Fruit fly (Drosophila melanogaster) whole organism, embryonic: ENCODE measurements around the gene CG43136.
A peak's percentile ranks its signal among the peaks of the same experiment; 100 is the strongest.

Experiments
- B-H1 ChIP-seq: fragments of 200-800 bp; sonication (Bioruptor generic); IDR thresholded peaks from 3 replicates; pipeline ENCODE4 v1.3.6; 2022; ENCODE audit warnings: missing biosample characterization, missing genetic modification characterization
- Bdp1 ChIP-seq: fragments of 200-800 bp; sonication (Bioruptor generic); optimal IDR thresholded peaks from 3 replicates; lab custom pipeline; 2016; ENCODE audit warnings: missing biosample characterization, missing genetic modification characterization
- Bgb ChIP-seq: fragments of 200-800 bp; sonication (Bioruptor generic); IDR thresholded peaks from 2 replicates; pipeline ENCODE4 v1.3.6; 2022; ENCODE audit warnings: missing biosample characterization, missing genetic modification characterization; ENCODE audit not compliant: partially characterized antibody
- CG10209 ChIP-seq: fragments of 200-800 bp; sonication (Bioruptor generic); optimal IDR thresholded peaks from 3 replicates; lab custom pipeline; 2017; ENCODE audit warnings: missing biosample characterization, mild to moderate bottlenecking, missing genetic modification characterization, missing genetic modification reagents
- CG12104 ChIP-seq: fragments of 200-800 bp; sonication (Bioruptor generic); optimal IDR thresholded peaks from 3 replicates; lab custom pipeline; 2016; ENCODE audit warnings: missing biosample characterization, missing genetic modification characterization
- CG12391 ChIP-seq: fragments of 200-800 bp; sonication (Bioruptor generic); optimal IDR thresholded peaks from 3 replicates; lab custom pipeline; 2018; ENCODE audit warnings: missing biosample characterization, mild to moderate bottlenecking, missing genetic modification characterization, moderate library complexity
- CG15269 ChIP-seq: fragments of 200-800 bp; sonication (Bioruptor generic); optimal IDR thresholded peaks from 2 replicates; lab custom pipeline; 2018; ENCODE audit warnings: missing biosample characterization, mild to moderate bottlenecking, missing genetic modification characterization, moderate library complexity
- CG15696 ChIP-seq: fragments of 200-800 bp; sonication (Bioruptor generic); optimal IDR thresholded peaks from 2 replicates; lab custom pipeline; 2019; ENCODE audit warnings: missing biosample characterization, mild to moderate bottlenecking, missing genetic modification characterization, moderate library complexity
- CG1647 ChIP-seq: fragments of 200-800 bp; sonication (Bioruptor generic); optimal IDR thresholded peaks from 3 replicates; lab custom pipeline; 2016; ENCODE audit warnings: missing biosample characterization, missing genetic modification characterization
- CG17361 ChIP-seq: fragments of 200-800 bp; sonication (Bioruptor generic); IDR thresholded peaks from 3 replicates; pipeline ENCODE4 v1.3.6; 2022; ENCODE audit warnings: missing biosample characterization, missing genetic modification characterization
- CG17612 ChIP-seq: fragments of 200-800 bp; sonication (Bioruptor generic); IDR thresholded peaks from 2 replicates; pipeline ENCODE4 v1.3.6; 2022; ENCODE audit warnings: missing biosample characterization, missing genetic modification characterization
- CG18011 ChIP-seq: fragments of 200-800 bp; sonication (Bioruptor generic); optimal IDR thresholded peaks from 2 replicates; lab custom pipeline; 2017; ENCODE audit warnings: missing biosample characterization, missing genetic modification characterization, mild to moderate bottlenecking, moderate library complexity, missing genotype
- CG2116 ChIP-seq: fragments of 200-800 bp; sonication (Bioruptor generic); optimal IDR thresholded peaks from 3 replicates; lab custom pipeline; 2018; ENCODE audit warnings: missing biosample characterization, mild to moderate bottlenecking, missing genetic modification characterization
- CG2129 ChIP-seq: fragments of 200-800 bp; sonication (Bioruptor generic); IDR thresholded peaks from 2 replicates; pipeline ENCODE4 v1.3.6; 2022; ENCODE audit warnings: missing biosample characterization, missing genetic modification characterization; ENCODE audit not compliant: partially characterized antibody
- CG2875 ChIP-seq: fragments of 200-800 bp; sonication (Bioruptor generic); optimal IDR thresholded peaks from 2 replicates; lab custom pipeline; 2017; ENCODE audit warnings: missing biosample characterization, mild to moderate bottlenecking, missing genetic modification characterization, missing genetic modification reagents
- CG31365 ChIP-seq: fragments of 200-800 bp; sonication (Bioruptor generic); optimal IDR thresholded peaks from 2 replicates; lab custom pipeline; 2018; ENCODE audit warnings: missing biosample characterization, mild to moderate bottlenecking, missing genetic modification characterization
- CG3847 ChIP-seq: fragments of 200-800 bp; sonication (Bioruptor generic); IDR thresholded peaks from 2 replicates; pipeline ENCODE4 v1.3.6; 2022; ENCODE audit warnings: missing biosample characterization, missing genetic modification characterization
- CG6175 ChIP-seq: fragments of 200-800 bp; sonication (Bioruptor generic); IDR thresholded peaks from 3 replicates; pipeline ENCODE4 v1.3.6; 2022; ENCODE audit warnings: missing biosample characterization, missing genetic modification characterization
- CG6683 ChIP-seq: fragments of 200-800 bp; sonication (Bioruptor generic); optimal IDR thresholded peaks from 2 replicates; lab custom pipeline; 2017; ENCODE audit warnings: missing biosample characterization, mild to moderate bottlenecking, missing genetic modification characterization, missing genetic modification reagents
- CG8359 ChIP-seq: fragments of 200-800 bp; sonication (Bioruptor generic); optimal IDR thresholded peaks from 2 replicates; lab custom pipeline; 2017; ENCODE audit warnings: missing biosample characterization, mild to moderate bottlenecking, missing genetic modification characterization, borderline replicate concordance
- CG9797 ChIP-seq: fragments of 200-800 bp; sonication (Bioruptor generic); optimal IDR thresholded peaks from 3 replicates; lab custom pipeline; 2018; ENCODE audit warnings: missing biosample characterization, mild to moderate bottlenecking, missing genetic modification characterization
- Camta ChIP-seq: fragments of 200-800 bp; sonication (Bioruptor generic); optimal IDR thresholded peaks from 2 replicates; lab custom pipeline; 2016; ENCODE audit warnings: missing biosample characterization, missing genetic modification characterization
- Dfd ChIP-seq, 2 experiments: fragments of >200 bp; optimal IDR thresholded peaks; 2 replicates each; lab custom pipeline; 2017; ENCODE audit warnings: missing biosample characterization in 2 of 2, missing genetic modification characterization in 2 of 2
- Dref ChIP-seq: fragments of 200-800 bp; sonication (Bioruptor generic); IDR thresholded peaks from 2 replicates; pipeline ENCODE4 v1.3.6; 2022; ENCODE audit warnings: missing biosample characterization, missing genetic modification characterization
- Ets65A ChIP-seq: fragments of 200-800 bp; sonication (Bioruptor generic); peaks from one replicate; lab custom pipeline; 2016; ENCODE audit warnings: missing biosample characterization, missing genetic modification characterization
- Ets97D ChIP-seq: fragments of 200-800 bp; sonication (Bioruptor generic); optimal IDR thresholded peaks from 3 replicates; lab custom pipeline; 2016; ENCODE audit warnings: missing biosample characterization, missing genetic modification characterization
- Hand ChIP-seq: fragments of 200-800 bp; sonication (Bioruptor generic); optimal IDR thresholded peaks from 2 replicates; lab custom pipeline; 2017; ENCODE audit warnings: mild to moderate bottlenecking, missing biosample characterization, missing genetic modification reagents, missing genetic modification characterization
- Kr ChIP-seq: fragments of 200-800 bp; sonication (Bioruptor generic); optimal IDR thresholded peaks from 2 replicates; lab custom pipeline; 2017; ENCODE audit warnings: missing biosample characterization, mild to moderate bottlenecking, missing genetic modification characterization
- Nf-YB ChIP-seq: fragments of 200-800 bp; sonication (Bioruptor generic); optimal IDR thresholded peaks from 3 replicates; lab custom pipeline; 2019; ENCODE audit warnings: missing biosample characterization, mild to moderate bottlenecking, missing genetic modification characterization, moderate library complexity
- Oli ChIP-seq: fragments of 200-800 bp; sonication (Bioruptor generic); optimal IDR thresholded peaks from 2 replicates; lab custom pipeline; 2018; ENCODE audit warnings: missing biosample characterization, mild to moderate bottlenecking, missing genetic modification characterization, moderate library complexity
- Ptx1 ChIP-seq: fragments of 200-800 bp; sonication (Bioruptor generic); IDR thresholded peaks from 2 replicates; pipeline ENCODE4 v1.3.6; 2022; ENCODE audit warnings: missing biosample characterization, missing genetic modification characterization
- Sin3A ChIP-seq: fragments of >200 bp; optimal IDR thresholded peaks from 2 replicates; lab custom pipeline; 2018
- Sox102F ChIP-seq: fragments of 200-800 bp; sonication (Bioruptor generic); optimal IDR thresholded peaks from 2 replicates; lab custom pipeline; 2018; ENCODE audit warnings: missing biosample characterization, mild to moderate bottlenecking, missing genetic modification characterization, moderate library complexity
- Ssrp ChIP-seq: fragments of 200-800 bp; sonication (Bioruptor generic); optimal IDR thresholded peaks from 2 replicates; lab custom pipeline; 2018; ENCODE audit warnings: missing biosample characterization, mild to moderate bottlenecking, missing genetic modification characterization, moderate library complexity
- Vsx1 ChIP-seq: fragments of 200-800 bp; sonication (Bioruptor generic); optimal IDR thresholded peaks from 2 replicates; lab custom pipeline; 2017; ENCODE audit warnings: missing biosample characterization, mild to moderate bottlenecking, missing genetic modification characterization, missing genetic modification reagents
- ato ChIP-seq: fragments of 200-800 bp; sonication (Bioruptor generic); IDR thresholded peaks from 2 replicates; pipeline ENCODE4 v1.3.6; 2022; ENCODE audit warnings: missing biosample characterization, missing genetic modification characterization; ENCODE audit not compliant: partially characterized antibody
- btn ChIP-seq: fragments of 200-800 bp; sonication (Bioruptor generic); optimal IDR thresholded peaks from 2 replicates; lab custom pipeline; 2016; ENCODE audit warnings: missing biosample characterization, missing genetic modification characterization
- crol ChIP-seq: fragments of 200-800 bp; sonication (Bioruptor generic); IDR thresholded peaks from 2 replicates; pipeline ENCODE4 v1.3.6; 2022; ENCODE audit warnings: missing biosample characterization, missing genetic modification characterization
- dysf ChIP-seq: fragments of 200-800 bp; sonication (Bioruptor generic); IDR thresholded peaks from 3 replicates; pipeline ENCODE4 v1.3.6; 2022; ENCODE audit warnings: missing biosample characterization, missing genetic modification characterization
- gem ChIP-seq: fragments of 200-800 bp; sonication (Bioruptor generic); optimal IDR thresholded peaks from 2 replicates; lab custom pipeline; 2019; ENCODE audit warnings: missing biosample characterization, mild to moderate bottlenecking, missing genetic modification characterization, moderate library complexity
- gt ChIP-seq: fragments of 200-800 bp; sonication (Bioruptor generic); IDR thresholded peaks from 2 replicates; pipeline ENCODE4 v1.3.6; 2022; ENCODE audit warnings: missing biosample characterization, missing genetic modification characterization
- hb ChIP-seq: fragments of 200-800 bp; sonication (Bioruptor generic); IDR thresholded peaks from 3 replicates; pipeline ENCODE4 v1.3.6; 2022; ENCODE audit warnings: missing biosample characterization, missing genetic modification characterization; ENCODE audit not compliant: partially characterized antibody
- ind ChIP-seq: fragments of 200-800 bp; sonication (Bioruptor generic); optimal IDR thresholded peaks from 3 replicates; lab custom pipeline; 2016; ENCODE audit warnings: missing biosample characterization, missing genetic modification characterization
- inv ChIP-seq: fragments of 200-800 bp; sonication (Bioruptor generic); IDR thresholded peaks from 2 replicates; pipeline ENCODE4 v1.3.6; 2022; ENCODE audit warnings: missing biosample characterization, missing genetic modification characterization; ENCODE audit not compliant: partially characterized antibody
- jigr1 ChIP-seq: fragments of 200-800 bp; sonication (Bioruptor generic); IDR thresholded peaks from 3 replicates; pipeline ENCODE4 v1.3.6; 2022; ENCODE audit warnings: missing biosample characterization, missing genetic modification characterization
- kah ChIP-seq: fragments of 200-800 bp; sonication (Bioruptor generic); optimal IDR thresholded peaks from 2 replicates; lab custom pipeline; 2018; ENCODE audit warnings: missing biosample characterization, mild to moderate bottlenecking, missing genetic modification characterization
- maf-S ChIP-seq: fragments of 200-800 bp; sonication (Bioruptor generic); optimal IDR thresholded peaks from 2 replicates; lab custom pipeline; 2016; ENCODE audit warnings: missing biosample characterization, missing genetic modification characterization
- nerfin-1 ChIP-seq: fragments of 200-800 bp; sonication (Bioruptor generic); optimal IDR thresholded peaks from 3 replicates; lab custom pipeline; 2019; ENCODE audit warnings: missing biosample characterization, mild to moderate bottlenecking, missing genetic modification characterization, moderate library complexity
- sens ChIP-seq: fragments of 200-800 bp; sonication (Bioruptor generic); peaks from one replicate; lab custom pipeline; 2016; ENCODE audit warnings: missing biosample characterization, missing genetic modification characterization
- sr ChIP-seq: fragments of 200-800 bp; sonication (Bioruptor generic); IDR thresholded peaks from 3 replicates; pipeline ENCODE4 v1.3.6; 2022; ENCODE audit warnings: missing biosample characterization, missing genetic modification characterization
- tin ChIP-seq: fragments of 200-800 bp; sonication (Bioruptor generic); optimal IDR thresholded peaks from 3 replicates; lab custom pipeline; 2016; ENCODE audit warnings: missing biosample characterization, missing genetic modification characterization
- ttk ChIP-seq: fragments of 200-800 bp; sonication (Bioruptor generic); IDR thresholded peaks from 2 replicates; pipeline ENCODE4 v2.1.2; 2022; ENCODE audit warnings: missing biosample characterization, missing genetic modification characterization

Gene CG43136

dm6 chrX:5888933-5889332, 35.4 kb downstream of the CG43136 start (continued):
- TF ChIP-seq Camta, result no peak
- TF ChIP-seq Vsx1, result no peak
- peak; percentile 43 for TF ChIP-seq tin
- TF ChIP-seq jigr1 (GFP tag; lab: Robert Waterston, UW), result no peak
- TF ChIP-seq CG18011, result no peak
- peak; percentile 47 for TF ChIP-seq gem (tag; lab: Kevin White, UChicago)
- TF ChIP-seq ttk (GFP tag; lab: Robert Waterston, UW), result no peak
- no peak for TF ChIP-seq CG1647 (GFP tag; lab: Kevin White, UChicago)
- TF ChIP-seq CG10209 (GFP tag; lab: Kevin White, UChicago), result no peak
- no peak for TF ChIP-seq sr (GFP tag; lab: Robert Waterston, UW)
- TF ChIP-seq Ptx1, result 0 out of 2 replicates have a peak, but pooled peaks have one; percentile 15
- TF ChIP-seq Sin3A (lab: Kevin White, UChicago), result no peak
- no peak for TF ChIP-seq CG3847 (GFP tag; lab: Robert Waterston, UW)
- no peak for TF ChIP-seq Ets65A (GFP tag; lab: Kevin White, UChicago)
- peak; percentile 24 for TF ChIP-seq Oli (tag; lab: Kevin White, UChicago)
- no peak for TF ChIP-seq Dref
- no peak for TF ChIP-seq Bdp1 (GFP tag; lab: Kevin White, UChicago)
- TF ChIP-seq CG31365 (tag; lab: Kevin White, UChicago), result no peak
- TF ChIP-seq CG2116 (GFP tag; lab: Kevin White, UChicago), result no peak
- TF ChIP-seq Kr (GFP tag; lab: Kevin White, UChicago), result no peak
- TF ChIP-seq CG8359 (GFP tag; lab: Kevin White, UChicago), result no peak
- TF ChIP-seq CG9797 (GFP tag; lab: Kevin White, UChicago), result no peak
- peak; percentile 15 for TF ChIP-seq CG15269 (tag; lab: Kevin White, UChicago)
- TF ChIP-seq CG2875, result no peak
- no peak for TF ChIP-seq CG6683 (GFP tag; lab: Kevin White, UChicago)
- no peak for TF ChIP-seq B-H1 (GFP tag; lab: Robert Waterston, UW)
- no peak for TF ChIP-seq Ets97D (GFP tag; lab: Kevin White, UChicago)
- peak; percentile 24 for TF ChIP-seq Sox102F
- peak; percentile 42 for TF ChIP-seq CG12391 (tag; lab: Kevin White, UChicago)
- no peak for TF ChIP-seq maf-S (GFP tag; lab: Kevin White, UChicago)
- no peak for TF ChIP-seq kah (GFP tag; lab: Kevin White, UChicago)
- no peak for TF ChIP-seq gt
- no peak for TF ChIP-seq btn (GFP tag; lab: Kevin White, UChicago)
- no peak for TF ChIP-seq CG6175
- no peak for TF ChIP-seq inv (GFP tag; lab: Robert Waterston, UW)
- 0 out of 3 replicates have a peak, but pooled peaks have one; percentile 14 for TF ChIP-seq CG17361
- TF ChIP-seq hb, result no peak
- no peak for TF ChIP-seq CG17612 (GFP tag; lab: Robert Waterston, UW)
- no peak for TF ChIP-seq Ssrp (tag; lab: Kevin White, UChicago)
- no peak for TF ChIP-seq ato (GFP tag; lab: Robert Waterston, UW)
- peak; percentile 91 for TF ChIP-seq sens (GFP tag; lab: Kevin White, UChicago)
- TF ChIP-seq ind (GFP tag; lab: Kevin White, UChicago), result peak; percentile 7
- peak; percentile 19 for TF ChIP-seq CG15696 (tag; lab: Kevin White, UChicago)
- TF ChIP-seq Bgb, result no peak
- no peak for TF ChIP-seq crol (GFP tag; lab: Robert Waterston, UW)
- TF ChIP-seq Nf-YB (GFP tag; lab: Kevin White, UChicago), result no peak
- peak; percentile 46 for TF ChIP-seq nerfin-1 (tag; lab: Kevin White, UChicago)
- no peak for TF ChIP-seq Hand (GFP tag; lab: Kevin White, UChicago)
- TF ChIP-seq dysf (GFP tag; lab: Robert Waterston, UW), result peak; percentile 32; the same call in 2 of the 3 replicates
- TF ChIP-seq CG2129 (GFP tag; lab: Robert Waterston, UW), result no peak
- TF ChIP-seq Dfd (GFP tag; optimal IDR thresholded peaks at IDR 0.05; lab: Kevin White, UChicago), result no peak
- no peak for TF ChIP-seq CG12104
